Worm (Caenorhabditis elegans) whole organism, young adult: ENCODE measurements around the gene ZK792.7.

ENCODE experiments used
- B0035.1 ChIP-seq: sonication (generic microtip); optimal IDR thresholded peaks from 2 replicates; lab custom pipeline; 2016; ENCODE audit warnings: missing genetic modification characterization, mild to moderate bottlenecking, missing compliant biosample characterization, missing genotype, missing genetic modification reagents
- F23B12.7 ChIP-seq: sonication (generic microtip); optimal IDR thresholded peaks from 2 replicates; lab custom pipeline; 2017; ENCODE audit warnings: missing genetic modification characterization, mild to moderate bottlenecking, missing compliant biosample characterization, antibody characterized with exemption, moderate library complexity; ENCODE audit not compliant: insufficient read depth
- F37B4.10 ChIP-seq: fragments of 200-800 bp; sonication (Bioruptor generic); IDR thresholded peaks from 2 replicates; pipeline ENCODE4 v1.3.6; 2022; ENCODE audit warnings: missing genetic modification characterization, missing compliant biosample characterization
- K12H6.12 ChIP-seq: fragments of 200-800 bp; sonication (Bioruptor generic); optimal IDR thresholded peaks from 2 replicates; lab custom pipeline; 2018; ENCODE audit warnings: mild to moderate bottlenecking, missing genetic modification characterization, missing compliant biosample characterization
- Y53F4B.3 ChIP-seq: fragments of 200-800 bp; sonication (Bioruptor generic); IDR thresholded peaks from 2 replicates; pipeline ENCODE4 v1.3.6; 2022; ENCODE audit warnings: missing genetic modification reagents, missing genetic modification characterization, missing compliant biosample characterization
- Y53G8AR.9 ChIP-seq: fragments of 200-800 bp; sonication (Bioruptor generic); conservative IDR thresholded peaks from 2 replicates; pipeline ENCODE4 v1.3.6; 2022; ENCODE audit warnings: missing genetic modification reagents, missing genetic modification characterization, missing compliant biosample characterization
- akir-1 ChIP-seq: fragments of 200-800 bp; sonication (Bioruptor generic); optimal IDR thresholded peaks from 2 replicates; lab custom pipeline; 2018; ENCODE audit warnings: mild to moderate bottlenecking, missing genetic modification characterization, moderate library complexity, missing compliant biosample characterization
- attf-3 ChIP-seq: fragments of 200-800 bp; sonication (Bioruptor generic); conservative IDR thresholded peaks from 2 replicates; pipeline ENCODE4 v1.3.6; 2022; ENCODE audit warnings: missing genetic modification reagents, missing genetic modification characterization, missing compliant biosample characterization
- attf-6 ChIP-seq: fragments of 200-800 bp; sonication (Bioruptor generic); IDR thresholded peaks from 2 replicates; pipeline ENCODE4 v1.3.6; 2022; ENCODE audit warnings: missing genetic modification reagents, missing genetic modification characterization, missing compliant biosample characterization
- ccch-3 ChIP-seq: fragments of 200-800 bp; sonication (Bioruptor generic); optimal IDR thresholded peaks from 2 replicates; lab custom pipeline; 2018; ENCODE audit warnings: mild to moderate bottlenecking, missing genetic modification characterization, missing compliant biosample characterization
- cebp-1 ChIP-seq, 2 experiments: fragments of 200-800 bp in 1 of 2; sonication (Bioruptor generic) in 1 of 2; sonication (generic microtip) in 1 of 2; IDR thresholded peaks in 1 of 2; optimal IDR thresholded peaks in 1 of 2; 2 replicates each; pipeline versions ENCODE4 v1.3.6 to Lab custom; 2017 to 2022; ENCODE audit warnings: missing compliant biosample characterization in 2 of 2, missing genetic modification characterization in 2 of 2, mild to moderate bottlenecking in 1 of 2, missing genetic modification reagents in 1 of 2, moderate library complexity in 1 of 2
- chd-7 ChIP-seq: sonication (generic microtip); optimal IDR thresholded peaks from 2 replicates; lab custom pipeline; 2016; ENCODE audit warnings: mild to moderate bottlenecking, missing genetic modification characterization, moderate library complexity, missing compliant biosample characterization
- dpff-1 ChIP-seq: sonication (generic microtip); optimal IDR thresholded peaks from 2 replicates; lab custom pipeline; 2017; ENCODE audit warnings: mild to moderate bottlenecking, missing genetic modification characterization, missing compliant biosample characterization
- dpl-1 ChIP-seq: fragments of 150-350 bp; optimal IDR thresholded peaks from 2 replicates; lab custom pipeline; 2014; ENCODE audit warnings: missing biosample characterization, missing genetic modification reagents, missing genetic modification characterization
- egl-18 ChIP-seq: fragments of 200-800 bp; sonication (Bioruptor generic); IDR thresholded peaks from 2 replicates; pipeline ENCODE4 v1.3.6; 2022; ENCODE audit warnings: missing genetic modification reagents, missing genetic modification characterization, missing compliant biosample characterization
- hmg-1.2 ChIP-seq: fragments of 200-800 bp; sonication (Bioruptor generic); IDR thresholded peaks from 2 replicates; pipeline ENCODE4 v1.3.6; 2022; ENCODE audit warnings: missing genetic modification reagents, missing genetic modification characterization, missing compliant biosample characterization
- hsf-1 ChIP-seq: fragments of 200-800 bp; sonication (Bioruptor generic); IDR thresholded peaks from 2 replicates; pipeline ENCODE4 v1.3.6; 2022; ENCODE audit warnings: missing genetic modification reagents, missing genetic modification characterization, missing compliant biosample characterization
- lag-1 ChIP-seq: fragments of 200-800 bp; sonication (Bioruptor generic); IDR thresholded peaks from 2 replicates; pipeline ENCODE4 v1.3.6; 2022; ENCODE audit warnings: missing genetic modification reagents, missing genetic modification characterization, missing compliant biosample characterization
- let-526 ChIP-seq: fragments of 200-800 bp; sonication (Bioruptor generic); IDR thresholded peaks from 2 replicates; pipeline ENCODE4 v1.3.6; 2022; ENCODE audit warnings: missing genetic modification reagents, missing genetic modification characterization, missing compliant biosample characterization
- lin-26 ChIP-seq: fragments of 200-800 bp; sonication (Bioruptor generic); IDR thresholded peaks from 2 replicates; pipeline ENCODE4 v1.3.6; 2022; ENCODE audit warnings: missing genetic modification reagents, missing genetic modification characterization, missing compliant biosample characterization
- lir-1 ChIP-seq: fragments of 200-800 bp; sonication (Bioruptor generic); conservative IDR thresholded peaks from 2 replicates; pipeline ENCODE4 v1.3.6; 2022; ENCODE audit warnings: missing genetic modification reagents, missing genetic modification characterization, missing compliant biosample characterization
- lsy-27 ChIP-seq: sonication (generic microtip); optimal IDR thresholded peaks from 2 replicates; lab custom pipeline; 2017; ENCODE audit warnings: missing genetic modification characterization, mild to moderate bottlenecking, missing compliant biosample characterization, antibody characterized with exemption, missing genotype, borderline replicate concordance; ENCODE audit not compliant: insufficient read depth
- madf-10 ChIP-seq: sonication (generic microtip); optimal IDR thresholded peaks from 2 replicates; lab custom pipeline; 2016; ENCODE audit warnings: mild to moderate bottlenecking, missing genetic modification characterization, missing compliant biosample characterization
- madf-8 ChIP-seq: fragments of 200-800 bp; sonication (Bioruptor generic); conservative IDR thresholded peaks from 2 replicates; pipeline ENCODE4 v1.3.6; 2022; ENCODE audit warnings: missing genetic modification reagents, missing genetic modification characterization, missing compliant biosample characterization
- nfya-2 ChIP-seq: fragments of 200-800 bp; sonication (Bioruptor generic); IDR thresholded peaks from 2 replicates; pipeline ENCODE4 v1.3.6; 2022; ENCODE audit warnings: missing genetic modification reagents, missing genetic modification characterization, missing compliant biosample characterization
- nhr-179 ChIP-seq: sonication (generic microtip); optimal IDR thresholded peaks from 2 replicates; lab custom pipeline; 2016; ENCODE audit warnings: mild to moderate bottlenecking, missing genetic modification characterization, missing compliant biosample characterization
- pbrm-1 ChIP-seq: fragments of 200-800 bp; sonication (Bioruptor generic); IDR thresholded peaks from 2 replicates; pipeline ENCODE4 v1.3.6; 2022; ENCODE audit warnings: missing genetic modification reagents, missing genetic modification characterization, missing compliant biosample characterization
- rcor-1 ChIP-seq: fragments of 200-800 bp; sonication (Bioruptor generic); IDR thresholded peaks from 2 replicates; pipeline ENCODE4 v1.3.6; 2022; ENCODE audit warnings: missing genetic modification reagents, missing genetic modification characterization, missing compliant biosample characterization
- rec-8 ChIP-seq, 2 experiments: sonication (generic microtip); optimal IDR thresholded peaks; 2 replicates each; lab custom pipeline; 2016; ENCODE audit warnings: mild to moderate bottlenecking in 2 of 2, missing genetic modification characterization in 2 of 2, missing genetic modification reagents in 2 of 2, missing genotype in 2 of 2, missing biosample characterization in 1 of 2, missing compliant biosample characterization in 1 of 2, moderate library complexity in 1 of 2
- rpc-1 ChIP-seq, 2 experiments: fragments of 150-350 bp in 1 of 2; sonication (generic microtip) in 1 of 2; optimal IDR thresholded peaks; 2 replicates each; lab custom pipeline; 2014 to 2018; ENCODE audit warnings: missing biosample characterization in 1 of 2, missing genetic modification characterization in 1 of 2, missing genetic modification reagents in 1 of 2, missing genotype in 1 of 2
- sea-2 ChIP-seq: fragments of 200-800 bp; sonication (Bioruptor generic); IDR thresholded peaks from 2 replicates; pipeline ENCODE4 v1.3.6; 2022; ENCODE audit warnings: missing genetic modification characterization, missing compliant biosample characterization
- sptf-2 ChIP-seq: fragments of 200-800 bp; sonication (Bioruptor generic); optimal IDR thresholded peaks from 2 replicates; lab custom pipeline; 2018; ENCODE audit warnings: mild to moderate bottlenecking, missing genetic modification characterization, missing compliant biosample characterization
- tbp1 ChIP-seq: fragments of 200-800 bp; sonication (Bioruptor generic); optimal IDR thresholded peaks from 2 replicates; lab custom pipeline; 2018; ENCODE audit warnings: mild to moderate bottlenecking, missing genetic modification characterization, missing compliant biosample characterization
- ztf-28 ChIP-seq: fragments of 200-800 bp; sonication (Bioruptor generic); IDR thresholded peaks from 2 replicates; pipeline ENCODE4 v1.3.6; 2022; ENCODE audit warnings: missing genetic modification reagents, missing genetic modification characterization, missing compliant biosample characterization
- ztf-6 ChIP-seq: fragments of 200-800 bp; sonication (Bioruptor generic); IDR thresholded peaks from 2 replicates; pipeline ENCODE4 v1.3.6; 2022; ENCODE audit warnings: missing genetic modification reagents, missing genetic modification characterization, missing compliant biosample characterization

The ZK792.7 gene

DNA sequence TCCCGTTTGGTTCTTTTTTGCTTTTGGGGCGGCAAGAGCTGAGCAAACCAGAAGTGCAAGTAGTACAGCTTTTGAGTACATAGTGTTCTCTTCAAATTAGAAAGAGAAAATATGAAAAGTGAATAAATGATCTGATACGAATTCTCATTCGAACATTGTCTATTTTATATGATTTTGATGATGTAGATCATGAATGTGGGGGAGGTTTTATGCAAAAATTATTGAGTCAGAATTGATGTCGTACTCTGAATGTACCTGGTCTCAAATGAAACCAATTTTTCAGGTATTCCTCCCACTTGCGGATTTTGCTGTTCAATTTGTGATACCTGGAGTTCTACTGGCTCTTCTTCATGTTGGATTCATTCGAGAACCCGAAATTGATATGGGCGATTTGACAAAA is 46.0 kb downstream of the ZK792.7 start, which contains the start of gene K01A6.4:
TSS of gene K01A6.4 (minus strand) at position 101 of the 400 bp plus-strand sequence.
- TF ChIP-seq ztf-28 (GFP tag; lab: Robert Waterston, UW) (no peak), madf-10 (tag; lab: Kevin White, UChicago) (no peak), attf-3 (no peak), ztf-6 (no peak), rpc-1 (optimal IDR thresholded peaks at IDR 0.05; lab: Kevin White, UChicago) (no peak), rpc-1 (tag; optimal IDR thresholded peaks at IDR 0.05; lab: Kevin White, UChicago) (no peak), lin-26 (GFP tag; lab: Robert Waterston, UW) (no peak), F37B4.10 (GFP tag; lab: Robert Waterston, UW) (no peak), ccch-3 (GFP tag; lab: Kevin White, UChicago) (no peak), lag-1 (GFP tag; lab: Robert Waterston, UW) (no peak), egl-18 (GFP tag; lab: Robert Waterston, UW) (no peak), lir-1 (no peak)

DNA sequence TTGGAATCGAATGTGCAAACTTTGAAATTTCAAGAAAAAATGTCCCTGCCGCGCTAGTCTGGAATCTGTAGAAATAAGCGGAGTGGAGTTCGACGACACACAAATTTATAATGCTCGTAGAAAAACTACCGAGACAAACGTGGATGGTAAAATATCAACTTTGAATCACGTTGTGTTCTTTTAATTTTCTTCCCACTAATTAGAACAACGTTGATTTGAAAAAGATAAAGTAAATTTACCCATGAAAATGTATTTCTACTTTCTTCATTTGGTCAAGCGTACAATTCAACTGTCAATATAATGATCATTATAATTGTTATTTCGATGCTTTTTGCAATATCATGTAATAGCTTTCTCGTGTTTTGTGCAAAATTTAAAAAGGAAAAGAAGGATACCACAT is 48.2 kb downstream of the ZK792.7 start, which contains the start of gene K01A6.5:
TSS of gene K01A6.5 (plus strand) at position 301 of the 400 bp plus-strand sequence.
- TF ChIP-seq hsf-1 (GFP tag; lab: Robert Waterston, UW): no peak
- TF ChIP-seq cebp-1 (GFP tag; IDR thresholded peaks at IDR 0.05; lab: Robert Waterston, UW): no peak
- no peak for TF ChIP-seq cebp-1 (tag; optimal IDR thresholded peaks at IDR 0.05; lab: Kevin White, UChicago)
- no peak for TF ChIP-seq dpff-1 (tag; lab: Kevin White, UChicago)
- no peak for TF ChIP-seq nhr-179 (tag; lab: Kevin White, UChicago)
- TF ChIP-seq Y53G8AR.9: no peak
- no peak for TF ChIP-seq sea-2 (GFP tag; lab: Robert Waterston, UW)
- no peak for TF ChIP-seq chd-7 (tag; lab: Kevin White, UChicago)
- no peak for TF ChIP-seq let-526 (GFP tag; lab: Robert Waterston, UW)

DNA sequence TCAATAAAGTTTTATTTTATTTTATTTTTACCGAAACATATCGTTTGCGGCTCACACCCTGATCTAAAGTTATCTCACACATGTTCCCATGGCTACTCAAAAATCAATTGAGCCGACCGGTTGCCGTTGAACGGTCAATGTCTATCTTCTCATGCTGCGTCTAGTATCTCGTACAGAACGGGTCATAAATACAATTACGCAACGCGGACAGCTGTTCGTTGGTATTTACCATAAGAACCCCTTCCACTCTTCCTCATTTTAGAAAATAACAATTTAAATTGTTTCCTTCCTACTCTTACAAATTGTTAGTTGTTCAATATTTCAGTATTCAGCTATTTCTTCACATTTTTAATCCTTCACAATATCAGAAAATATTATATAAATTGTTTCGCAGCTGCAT is 49.6 kb downstream of the ZK792.7 start:
- TF ChIP-seq hmg-1.2: no peak
- TF ChIP-seq Y53F4B.3: no peak
- TF ChIP-seq akir-1 (GFP tag; lab: Kevin White, UChicago): no peak
- TF ChIP-seq pbrm-1 (GFP tag; lab: Robert Waterston, UW): no peak
- no peak for TF ChIP-seq sptf-2 (GFP tag; lab: Kevin White, UChicago)
- TF ChIP-seq B0035.1 (tag; lab: Kevin White, UChicago): no peak
- TF ChIP-seq rec-8 (tag; optimal IDR thresholded peaks at IDR 0.05; lab: Kevin White, UChicago): no peak
- TF ChIP-seq madf-8 (GFP tag; lab: Robert Waterston, UW): no peak
- no peak for TF ChIP-seq lsy-27 (tag; lab: Kevin White, UChicago)
- no peak for TF ChIP-seq F23B12.7
- no peak for TF ChIP-seq K12H6.12 (tag; lab: Kevin White, UChicago)
- TF ChIP-seq attf-6: no peak
- TF ChIP-seq tbp1 (GFP tag; lab: Kevin White, UChicago): no peak

DNA sequence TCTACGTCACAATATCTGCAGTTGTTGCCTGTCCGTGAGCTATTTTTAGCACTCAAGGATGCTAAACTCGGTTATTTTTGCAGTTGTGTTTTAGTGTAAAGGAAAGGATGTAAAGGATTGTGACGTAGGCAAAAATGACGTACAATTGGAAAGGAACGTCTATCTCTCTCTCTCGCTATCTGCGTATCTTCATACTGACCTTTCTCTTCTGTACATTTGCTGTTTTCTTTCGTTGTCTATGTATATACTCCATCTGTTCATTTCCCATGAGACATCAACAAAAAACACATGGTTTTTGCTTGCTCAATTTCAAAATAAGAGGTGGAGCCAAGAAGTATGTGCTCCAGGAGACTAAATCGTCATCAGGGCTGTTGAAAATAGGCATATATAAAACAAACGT is 50.0 kb downstream of the ZK792.7 start:
- TF ChIP-seq K12H6.12 (tag; lab: Kevin White, UChicago): peak; percentile 64
- TF ChIP-seq egl-18 (GFP tag; lab: Robert Waterston, UW): no peak
- peak; percentile 60; the same call in 1 of the 2 replicates for TF ChIP-seq hmg-1.2
- TF ChIP-seq let-526 (GFP tag; lab: Robert Waterston, UW): no peak
- 0 out of 2 replicates have a peak, but pooled peaks have one; percentile 42 for TF ChIP-seq cebp-1 (GFP tag; IDR thresholded peaks at IDR 0.05; lab: Robert Waterston, UW)
- TF ChIP-seq cebp-1 (tag; optimal IDR thresholded peaks at IDR 0.05; lab: Kevin White, UChicago): no peak
- TF ChIP-seq dpl-1 (GFP tag; lab: Kevin White, UChicago): no peak
- TF ChIP-seq nfya-2 (GFP tag; lab: Robert Waterston, UW): no peak
- no peak for TF ChIP-seq rcor-1 (GFP tag; lab: Robert Waterston, UW)
